Worm (Caenorhabditis elegans) whole organism, midembryonic: Measurements from ENCODE around the gene F55E10.4.
"Not testable (repeated sequence)": the region's sequence is repeated elsewhere in the genome, so short reads cannot be mapped to it uniquely, and the experiment has no call there.

Experiments
- T22C8.4 ChIP-seq: fragments of 200-800 bp; sonication (Bioruptor generic); IDR thresholded peaks from 2 replicates; pipeline ENCODE4 v1.3.6; 2022; ENCODE audit warnings: missing genetic modification characterization, missing compliant biosample characterization
- cog-1 ChIP-seq: sonication (generic microtip); optimal IDR thresholded peaks from 2 replicates; lab custom pipeline; 2016; ENCODE audit warnings: missing genetic modification characterization, missing compliant biosample characterization
- flt-1 ChIP-seq: fragments of 200-800 bp; sonication (Bioruptor generic); IDR thresholded peaks from 2 replicates; pipeline ENCODE4 v1.3.6; 2022; ENCODE audit warnings: missing genetic modification characterization, missing compliant biosample characterization
- klf-2 ChIP-seq: fragments of 200-800 bp; sonication (Bioruptor generic); conservative IDR thresholded peaks from 2 replicates; pipeline ENCODE4 v1.3.6; 2022; ENCODE audit warnings: missing genetic modification reagents, missing genetic modification characterization, missing compliant biosample characterization
- med-1 ChIP-seq: sonication (generic microtip); optimal IDR thresholded peaks from 2 replicates; lab custom pipeline; 2017; ENCODE audit warnings: missing genetic modification characterization, mild to moderate bottlenecking, missing compliant biosample characterization, antibody characterized with exemption, missing genetic modification reagents; ENCODE audit not compliant: insufficient read depth
- ref-1 ChIP-seq: fragments of 200-800 bp; sonication (Bioruptor generic); conservative IDR thresholded peaks from 2 replicates; pipeline ENCODE4 v1.3.6; 2022; ENCODE audit warnings: missing genetic modification reagents, missing genetic modification characterization, missing compliant biosample characterization
- tab-1 ChIP-seq: fragments of 200-800 bp; sonication (Bioruptor generic); IDR thresholded peaks from 2 replicates; pipeline ENCODE4 v1.3.6; 2022; ENCODE audit warnings: missing genetic modification characterization, missing compliant biosample characterization
- ztf-23 ChIP-seq: fragments of 200-800 bp; sonication (Bioruptor generic); IDR thresholded peaks from 2 replicates; pipeline ENCODE4 v1.3.6; 2022; ENCODE audit warnings: missing genetic modification reagents, missing genetic modification characterization, missing compliant biosample characterization
- ztf-29 ChIP-seq: fragments of 200-800 bp; sonication (Bioruptor generic); IDR thresholded peaks from 2 replicates; pipeline ENCODE4 v1.3.6; 2022; ENCODE audit warnings: missing genetic modification reagents, missing genetic modification characterization, missing compliant biosample characterization

The F55E10.4 gene

DNA sequence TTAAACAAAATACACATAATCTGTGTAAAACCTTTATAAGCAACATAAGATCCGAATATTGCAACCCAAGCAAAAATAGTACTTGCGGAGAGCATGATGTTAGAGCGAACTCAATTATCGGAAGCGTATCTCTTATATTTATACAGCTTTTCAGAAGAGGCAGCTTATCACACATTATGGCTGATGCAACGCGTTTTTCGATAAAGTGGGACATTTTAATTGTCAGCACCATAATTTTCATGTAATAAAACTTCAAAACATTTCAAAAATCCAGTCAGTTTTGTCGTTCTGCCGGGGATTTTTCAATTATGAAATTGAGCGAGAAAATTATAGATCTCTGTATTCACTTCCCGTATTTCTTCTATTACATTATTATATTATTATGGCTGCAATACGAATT, 18.5 kb upstream of the F55E10.4 start, which contains the start of gene drd-5:
drd-5 (minus strand) TSS at position 101 of the 400 bp plus-strand sequence.
- TF ChIP-seq T22C8.4 (no peak), med-1 (GFP tag; lab: Kevin White, UChicago) (no peak), klf-2 (no peak), cog-1 (no peak), flt-1 (GFP tag; lab: Robert Waterston, UW) (no peak), tab-1 (GFP tag; lab: Robert Waterston, UW) (no peak), ztf-23 (GFP tag; lab: Robert Waterston, UW) (no peak), ref-1 (GFP tag; lab: Robert Waterston, UW) (no peak), ztf-29 (GFP tag; lab: Robert Waterston, UW) (no peak)

DNA sequence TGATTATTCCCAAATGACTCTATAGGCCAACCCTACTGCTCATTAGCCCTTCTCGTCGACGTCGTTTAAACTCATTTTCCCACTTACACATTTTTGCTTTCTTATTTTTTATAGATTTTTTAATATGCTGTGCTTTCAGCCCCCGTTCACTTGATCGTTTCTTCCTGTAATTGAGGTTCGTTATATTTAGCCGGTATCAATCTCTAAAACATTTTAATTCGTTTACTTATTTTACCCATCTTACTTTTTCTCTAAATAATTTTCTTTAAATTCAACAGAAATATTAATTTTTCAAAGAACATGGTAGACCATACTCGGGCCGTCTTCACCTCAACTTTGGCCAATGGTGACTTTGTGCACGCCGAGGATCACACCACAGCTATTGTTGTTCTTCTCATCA, 14.0 kb upstream of the F55E10.4 start, which contains the start of gene F55E10.1:
F55E10.1 (plus strand) TSS at position 301 of the 400 bp plus-strand sequence.
- no peak for TF ChIP-seq ztf-29 (GFP tag; lab: Robert Waterston, UW)
- TF ChIP-seq ref-1 (GFP tag; lab: Robert Waterston, UW): no peak
- TF ChIP-seq med-1 (GFP tag; lab: Kevin White, UChicago): no peak
- TF ChIP-seq klf-2: no peak

DNA sequence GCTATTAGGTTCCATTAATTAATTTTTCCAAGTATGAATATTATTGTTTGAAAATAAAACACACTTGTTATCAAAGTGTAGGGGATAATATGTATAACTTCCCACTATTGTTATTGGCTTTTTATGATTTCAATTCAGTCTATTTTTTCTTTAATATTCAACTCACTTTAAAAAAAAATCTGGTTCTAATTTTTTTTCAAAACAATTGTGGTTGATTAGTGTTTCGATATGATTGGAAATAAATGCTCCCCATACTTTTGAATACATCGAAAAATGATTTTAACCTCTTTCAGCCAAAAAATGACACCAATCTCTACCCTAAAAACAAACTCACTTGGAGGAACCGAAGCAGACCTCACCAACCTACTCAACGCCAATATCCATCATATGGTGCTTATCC, 12.7 kb upstream of the F55E10.4 start, which contains the start of gene F55E10.2:
F55E10.2 (plus strand) TSS at position 301 of the 400 bp plus-strand sequence.
- TF ChIP-seq tab-1 (GFP tag; lab: Robert Waterston, UW): no peak
- TF ChIP-seq med-1 (GFP tag; lab: Kevin White, UChicago): no peak
- no peak for TF ChIP-seq ztf-29 (GFP tag; lab: Robert Waterston, UW)
- no peak for TF ChIP-seq T22C8.4
- TF ChIP-seq ztf-23 (GFP tag; lab: Robert Waterston, UW): no peak
- no peak for TF ChIP-seq flt-1 (GFP tag; lab: Robert Waterston, UW)
- no peak for TF ChIP-seq klf-2
- no peak for TF ChIP-seq ref-1 (GFP tag; lab: Robert Waterston, UW)
- no peak for TF ChIP-seq cog-1

DNA sequence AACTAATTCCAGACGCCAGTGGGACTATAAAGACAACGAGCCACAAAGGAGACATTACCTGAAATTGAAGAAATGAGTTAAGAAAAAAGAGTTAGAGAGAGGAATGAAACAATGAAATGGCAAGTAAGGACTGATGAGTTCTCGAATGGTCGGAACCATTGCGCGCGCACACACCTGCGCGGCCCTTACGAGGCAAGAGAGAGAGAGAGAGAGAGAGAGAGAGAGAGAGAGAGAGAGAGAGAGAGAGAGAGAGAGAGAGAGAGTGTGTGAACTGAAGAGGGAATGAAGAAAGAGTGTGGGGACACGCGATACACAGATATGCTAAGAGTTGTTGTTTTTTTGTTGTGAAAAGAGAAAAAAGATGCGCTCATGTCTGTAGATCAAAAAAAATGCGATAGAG, 1.3 kb downstream of the F55E10.4 start, which contains the start of gene R09F10.8:
R09F10.8 (minus strand) TSS at position 58 of the 400 bp plus-strand sequence.
- TF ChIP-seq klf-2: no peak
- TF ChIP-seq ztf-23 (GFP tag; lab: Robert Waterston, UW): no peak
- TF ChIP-seq T22C8.4: no peak
- no peak for TF ChIP-seq cog-1
- no peak for TF ChIP-seq med-1 (GFP tag; lab: Kevin White, UChicago)
- TF ChIP-seq tab-1 (GFP tag; lab: Robert Waterston, UW): no peak
- TF ChIP-seq ref-1 (GFP tag; lab: Robert Waterston, UW): no peak
- TF ChIP-seq flt-1 (GFP tag; lab: Robert Waterston, UW): no peak
- no peak for TF ChIP-seq ztf-29 (GFP tag; lab: Robert Waterston, UW)

DNA sequence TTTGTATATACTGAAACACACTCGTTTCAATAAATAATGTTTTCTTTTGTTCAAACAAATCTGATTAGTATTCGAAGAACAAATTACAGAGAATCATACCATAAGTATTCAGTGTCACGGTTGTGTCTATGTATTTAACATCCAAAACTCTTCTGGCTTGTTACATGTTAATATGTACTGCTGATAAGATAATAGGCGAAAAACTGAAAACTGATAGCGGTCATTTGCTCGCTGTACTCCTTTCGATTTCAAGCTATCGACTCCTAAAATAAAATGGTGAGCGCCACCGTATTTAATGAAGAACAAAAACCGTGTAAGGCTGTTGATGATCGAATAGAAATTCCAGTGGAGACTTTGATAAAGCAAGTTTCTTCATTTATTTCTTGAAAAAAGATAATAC, 4.3 kb downstream of the F55E10.4 start, which contains the start of gene R09F10.1:
R09F10.1 (plus strand) TSS at position 222 of the 400 bp plus-strand sequence.
- TF ChIP-seq cog-1 (no peak), T22C8.4 (no peak), klf-2 (no peak), med-1 (GFP tag; lab: Kevin White, UChicago) (no peak)

DNA sequence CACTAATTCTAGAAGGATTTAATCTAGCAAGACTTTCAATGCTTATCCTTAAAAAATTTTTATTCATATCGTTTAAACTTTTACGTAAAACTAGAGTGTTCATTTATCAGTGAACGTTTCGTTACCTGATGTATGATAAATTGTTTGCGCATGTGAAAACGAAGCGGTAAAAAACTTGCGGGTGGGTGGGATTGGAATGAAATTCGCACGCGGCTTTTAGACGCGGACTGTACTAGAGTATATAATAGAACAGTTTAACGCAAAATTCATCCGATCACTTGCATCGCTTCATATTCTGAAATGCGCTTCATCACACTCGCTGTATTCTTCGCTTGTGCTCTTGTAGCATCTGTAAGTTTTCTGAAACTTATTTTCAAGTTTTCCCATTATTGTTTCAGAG, 5.9 kb downstream of the F55E10.4 start, which contains the start of gene abu-9:
abu-9 (plus strand) TSS at position 301 of the 400 bp plus-strand sequence.
- TF ChIP-seq klf-2; ztf-29 (GFP tag; lab: Robert Waterston, UW); tab-1 (GFP tag; lab: Robert Waterston, UW): not testable (repeated sequence)

DNA sequence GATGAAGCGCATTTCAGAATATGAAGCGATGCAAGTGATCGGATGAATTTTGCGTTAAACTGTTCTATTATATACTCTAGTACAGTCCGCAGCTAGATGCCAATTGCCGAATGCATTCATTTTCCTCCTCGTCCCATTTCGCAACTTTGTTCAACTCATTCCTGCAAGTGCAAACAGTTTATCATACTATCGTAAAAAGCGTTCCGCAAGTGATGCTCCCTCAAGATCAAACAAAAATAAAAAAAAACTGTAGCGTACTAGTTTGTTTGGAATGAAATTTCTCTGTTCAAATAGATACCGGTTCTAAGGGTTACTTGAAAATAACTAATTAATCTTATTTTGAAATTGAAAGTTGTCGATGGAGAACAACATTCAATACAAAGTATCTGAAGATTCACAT, 6.8 kb downstream of the F55E10.4 start, which contains the start of gene pqn-57:
pqn-57 (minus strand) TSS at position 101 of the 400 bp plus-strand sequence.
- TF ChIP-seq flt-1 (GFP tag; lab: Robert Waterston, UW) (no peak), med-1 (GFP tag; lab: Kevin White, UChicago) (no peak), cog-1 (no peak), ref-1 (GFP tag; lab: Robert Waterston, UW) (no peak), ztf-23 (GFP tag; lab: Robert Waterston, UW) (no peak), klf-2 (no peak), T22C8.4 (no peak), ztf-29 (GFP tag; lab: Robert Waterston, UW) (no peak), tab-1 (GFP tag; lab: Robert Waterston, UW) (no peak)

DNA sequence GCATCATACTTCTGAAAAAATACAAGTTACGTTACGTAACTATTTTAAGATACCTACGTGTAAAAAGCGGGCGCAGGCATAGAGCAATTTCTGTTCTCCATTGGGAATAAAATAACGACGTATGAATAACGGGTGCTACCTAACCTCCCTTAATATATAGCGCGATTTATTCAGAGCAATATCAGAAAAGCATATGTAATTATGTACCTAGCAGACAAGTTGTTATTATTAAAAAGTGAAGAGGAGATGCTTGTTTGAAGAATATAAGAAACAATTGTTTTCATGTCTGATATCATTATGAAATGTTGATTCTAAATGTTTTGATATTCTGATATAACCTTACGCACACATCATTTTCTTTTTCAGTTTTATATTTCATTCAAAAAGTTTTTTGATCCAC, 8.8 kb downstream of the F55E10.4 start, which contains the start of gene srh-11:
srh-11 (minus strand) TSS at position 101 of the 400 bp plus-strand sequence.
- TF ChIP-seq ztf-29 (GFP tag; lab: Robert Waterston, UW) (no peak), med-1 (GFP tag; lab: Kevin White, UChicago) (no peak)

DNA sequence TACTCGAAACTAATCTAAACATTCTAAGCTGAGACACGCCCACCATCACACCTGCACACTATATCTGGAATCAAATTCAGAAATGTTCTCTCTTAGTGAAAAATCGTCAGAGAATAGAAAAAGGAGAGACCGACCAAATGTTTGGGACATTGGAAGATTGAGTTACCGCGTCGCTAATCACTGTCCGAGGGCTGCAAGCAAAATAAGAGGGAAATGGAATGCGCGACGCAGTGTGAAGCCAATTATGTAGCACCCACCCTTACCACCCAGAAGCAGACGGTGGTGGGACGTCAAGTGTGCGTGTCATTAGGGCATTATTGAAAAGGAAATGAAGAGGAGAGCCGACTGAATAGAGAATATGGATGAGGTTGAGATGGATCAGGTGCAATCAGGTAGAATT, 16.1 kb downstream of the F55E10.4 start:
- TF ChIP-seq ztf-29 (GFP tag; lab: Robert Waterston, UW) (no peak), klf-2 (no peak), cog-1 (no peak), ztf-23 (GFP tag; lab: Robert Waterston, UW) (no peak), T22C8.4 (no peak), ref-1 (GFP tag; lab: Robert Waterston, UW) (no peak), tab-1 (GFP tag; lab: Robert Waterston, UW) (no peak), med-1 (GFP tag; lab: Kevin White, UChicago) (no peak), flt-1 (GFP tag; lab: Robert Waterston, UW) (no peak)

DNA sequence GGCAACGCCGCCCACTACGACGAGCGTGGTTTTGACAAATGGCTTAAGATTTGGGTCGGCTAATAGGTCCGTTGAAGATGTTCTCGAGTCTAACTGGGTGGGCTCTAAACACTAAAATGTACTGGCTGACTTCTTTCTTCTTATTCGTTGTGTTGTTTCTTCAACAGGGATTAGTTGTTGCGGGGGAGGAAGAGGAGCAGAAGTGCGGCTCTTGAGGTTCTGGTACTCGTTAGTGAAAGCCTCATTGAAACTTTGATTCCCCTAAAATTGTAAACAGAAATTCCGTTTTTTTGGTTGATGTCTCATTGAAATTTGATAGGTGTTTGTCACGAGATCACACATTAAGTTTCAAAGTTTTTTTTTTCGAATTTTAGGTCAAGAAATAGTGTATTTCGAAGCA, 17.0 kb downstream of the F55E10.4 start:
- no peak for TF ChIP-seq T22C8.4
- no peak for TF ChIP-seq ref-1 (GFP tag; lab: Robert Waterston, UW)
- TF ChIP-seq med-1 (GFP tag; lab: Kevin White, UChicago): no peak
- TF ChIP-seq ztf-29 (GFP tag; lab: Robert Waterston, UW): no peak
- no peak for TF ChIP-seq flt-1 (GFP tag; lab: Robert Waterston, UW)
